Worm (Caenorhabditis elegans) whole organism, L3 larva: Measurements from ENCODE around the gene F44E2.8.

ENCODE experiments used
- ceh-28 ChIP-seq: fragments of 150-350 bp; optimal IDR thresholded peaks from 2 replicates; lab custom pipeline; 2014; ENCODE audit warnings: missing biosample characterization, missing genetic modification reagents, missing genetic modification characterization
- elt-2 ChIP-seq: sonication (generic microtip); optimal IDR thresholded peaks from 2 replicates; lab custom pipeline; 2016; ENCODE audit warnings: missing genetic modification reagents, mild to moderate bottlenecking, missing genetic modification characterization, missing compliant biosample characterization
- lin-39 ChIP-seq: fragments of 150-350 bp; optimal IDR thresholded peaks from 2 replicates; lab custom pipeline; 2018; ENCODE audit warnings: missing biosample characterization, missing genetic modification reagents, missing genetic modification characterization
- lsy-12 ChIP-seq: sonication (generic microtip); optimal IDR thresholded peaks from 2 replicates; lab custom pipeline; 2016; ENCODE audit warnings: mild to moderate bottlenecking, missing genetic modification characterization, missing compliant biosample characterization
- pha-4 ChIP-seq: fragments of 150-350 bp; optimal IDR thresholded peaks from 2 replicates; lab custom pipeline; 2014; ENCODE audit warnings: missing biosample characterization, missing genetic modification reagents, missing genetic modification characterization
- sea-2 ChIP-seq: fragments of 150-350 bp; sonication (generic microtip); optimal IDR thresholded peaks from 4 replicates; lab custom pipeline; 2014; ENCODE audit warnings: missing biosample characterization, missing genetic modification reagents, missing genetic modification characterization
- ztf-4 ChIP-seq: fragments of 150-350 bp; optimal IDR thresholded peaks from 2 replicates; lab custom pipeline; 2014; ENCODE audit warnings: missing biosample characterization, missing genetic modification characterization

ce11 chrIII:8882333-8882732 is 32.7 kb upstream of the F44E2.8 start:
- TF ChIP-seq lin-39 (tag; lab: Kevin White, UChicago) (no peak), sea-2 (GFP tag; lab: Kevin White, UChicago) (no peak), elt-2 (tag; lab: Kevin White, UChicago) (no peak), pha-4 (no peak), ceh-28 (tag; lab: Kevin White, UChicago) (no peak), ztf-4 (tag; lab: Kevin White, UChicago) (no peak), lsy-12 (tag; lab: Kevin White, UChicago) (no peak)
